Fruit fly (Drosophila melanogaster) whole organism, embryonic: Measurements from ENCODE around the gene CG4467.

ENCODE experiments used
- Antp ChIP-seq: fragments of 200-800 bp; sonication (Bioruptor generic); optimal IDR thresholded peaks from 3 replicates; lab custom pipeline; 2016; ENCODE audit warnings: missing biosample characterization, missing genetic modification characterization
- Bgb ChIP-seq: fragments of 200-800 bp; sonication (Bioruptor generic); IDR thresholded peaks from 2 replicates; pipeline ENCODE4 v1.3.6; 2022; ENCODE audit warnings: missing biosample characterization, missing genetic modification characterization; ENCODE audit not compliant: partially characterized antibody
- C15 ChIP-seq: fragments of 200-800 bp; sonication (Bioruptor generic); IDR thresholded peaks from 3 replicates; pipeline ENCODE4 v1.3.6; 2022; ENCODE audit warnings: missing biosample characterization, missing genetic modification characterization
- CG11085 ChIP-seq: fragments of 200-800 bp; sonication (Bioruptor generic); IDR thresholded peaks from 2 replicates; pipeline ENCODE4 v1.3.6; 2022; ENCODE audit warnings: missing biosample characterization, missing genetic modification characterization
- CG12236 ChIP-seq: fragments of 200-800 bp; sonication (Bioruptor generic); optimal IDR thresholded peaks from 2 replicates; lab custom pipeline; 2016; ENCODE audit warnings: missing biosample characterization, missing genetic modification characterization
- CG12769 ChIP-seq: fragments of 200-800 bp; sonication (Bioruptor generic); optimal IDR thresholded peaks from 2 replicates; lab custom pipeline; 2019; ENCODE audit warnings: missing biosample characterization, mild to moderate bottlenecking, missing genetic modification characterization, moderate library complexity
- CG13287 ChIP-seq: fragments of 200-800 bp; sonication (Bioruptor generic); IDR thresholded peaks from 2 replicates; pipeline ENCODE4 v1.3.6; 2022; ENCODE audit warnings: missing biosample characterization, missing genetic modification characterization; ENCODE audit not compliant: partially characterized antibody
- CG13296 ChIP-seq: fragments of 200-800 bp; sonication (Bioruptor generic); optimal IDR thresholded peaks from 3 replicates; lab custom pipeline; 2018; ENCODE audit warnings: missing biosample characterization, mild to moderate bottlenecking, missing genetic modification characterization
- CG13775 ChIP-seq: fragments of 200-800 bp; sonication (Bioruptor generic); optimal IDR thresholded peaks from 3 replicates; lab custom pipeline; 2017; ENCODE audit warnings: missing biosample characterization, mild to moderate bottlenecking, missing genetic modification characterization
- CG1647 ChIP-seq: fragments of 200-800 bp; sonication (Bioruptor generic); optimal IDR thresholded peaks from 3 replicates; lab custom pipeline; 2016; ENCODE audit warnings: missing biosample characterization, missing genetic modification characterization
- CG17359 ChIP-seq: fragments of 200-800 bp; sonication (Bioruptor generic); optimal IDR thresholded peaks from 3 replicates; lab custom pipeline; 2018; ENCODE audit warnings: missing biosample characterization, mild to moderate bottlenecking, missing genetic modification characterization, moderate library complexity
- CG17385 ChIP-seq: fragments of 200-800 bp; sonication (Bioruptor generic); optimal IDR thresholded peaks from 3 replicates; lab custom pipeline; 2018; ENCODE audit warnings: missing biosample characterization, mild to moderate bottlenecking, missing genetic modification characterization
- CG30431 ChIP-seq: fragments of 200-800 bp; sonication (Bioruptor generic); optimal IDR thresholded peaks from 2 replicates; lab custom pipeline; 2017; ENCODE audit warnings: missing biosample characterization, missing genetic modification characterization
- CG3163 ChIP-seq: fragments of 200-800 bp; sonication (Bioruptor generic); optimal IDR thresholded peaks from 3 replicates; lab custom pipeline; 2016; ENCODE audit warnings: missing biosample characterization, missing genetic modification characterization
- CG33213 ChIP-seq: fragments of 200-800 bp; sonication (Bioruptor generic); optimal IDR thresholded peaks from 3 replicates; lab custom pipeline; 2016; ENCODE audit warnings: missing biosample characterization, missing genetic modification characterization
- CG3407 ChIP-seq: fragments of 200-800 bp; sonication (Bioruptor generic); optimal IDR thresholded peaks from 2 replicates; lab custom pipeline; 2018; ENCODE audit warnings: missing biosample characterization, mild to moderate bottlenecking, missing genetic modification characterization
- CG34224 ChIP-seq: fragments of 200-800 bp; sonication (Bioruptor generic); IDR thresholded peaks from 3 replicates; pipeline ENCODE4 v1.3.6; 2022; ENCODE audit warnings: missing biosample characterization, missing genetic modification characterization; ENCODE audit not compliant: partially characterized antibody
- CG34376 ChIP-seq: fragments of 200-800 bp; sonication (Bioruptor generic); optimal IDR thresholded peaks from 2 replicates; lab custom pipeline; 2018; ENCODE audit warnings: missing biosample characterization, mild to moderate bottlenecking, missing genetic modification characterization
- CG4328 ChIP-seq: fragments of 200-800 bp; sonication (Bioruptor generic); optimal IDR thresholded peaks from 3 replicates; lab custom pipeline; 2017; ENCODE audit warnings: missing biosample characterization, missing genetic modification reagents, missing genetic modification characterization
- CG7786 ChIP-seq: fragments of 200-800 bp; sonication (Bioruptor generic); optimal IDR thresholded peaks from 2 replicates; lab custom pipeline; 2016; ENCODE audit warnings: missing biosample characterization, missing genetic modification characterization
- CG8089 ChIP-seq: fragments of 200-800 bp; sonication (Bioruptor generic); optimal IDR thresholded peaks from 3 replicates; lab custom pipeline; 2016; ENCODE audit warnings: missing biosample characterization, missing genetic modification characterization
- Fer2 ChIP-seq: fragments of 200-800 bp; sonication (Bioruptor generic); optimal IDR thresholded peaks from 2 replicates; lab custom pipeline; 2018; ENCODE audit warnings: missing biosample characterization, mild to moderate bottlenecking, missing genetic modification characterization, moderate library complexity
- Hr39 ChIP-seq: fragments of >200 bp; optimal IDR thresholded peaks from 2 replicates; lab custom pipeline; 2017
- NC2α ChIP-seq: fragments of 200-800 bp; sonication (Bioruptor generic); optimal IDR thresholded peaks from 2 replicates; lab custom pipeline; 2016; ENCODE audit warnings: missing biosample characterization, missing genetic modification characterization
- NC2β ChIP-seq: fragments of 200-800 bp; sonication (Bioruptor generic); optimal IDR thresholded peaks from 2 replicates; lab custom pipeline; 2016; ENCODE audit warnings: missing biosample characterization, missing genetic modification characterization
- Nf-YC ChIP-seq: fragments of 200-800 bp; optimal IDR thresholded peaks from 3 replicates; lab custom pipeline; 2019; ENCODE audit warnings: missing biosample characterization, mild to moderate bottlenecking, missing genetic modification characterization, moderate library complexity
- Rfx ChIP-seq: fragments of 200-800 bp; sonication (Bioruptor generic); IDR thresholded peaks from 2 replicates; pipeline ENCODE4 v1.3.6; 2022; ENCODE audit warnings: missing biosample characterization, missing genetic modification characterization
- Sox100B ChIP-seq: fragments of 200-800 bp; sonication (Bioruptor generic); optimal IDR thresholded peaks from 3 replicates; lab custom pipeline; 2018; ENCODE audit warnings: missing biosample characterization, mild to moderate bottlenecking, missing genetic modification characterization
- abd-A ChIP-seq: fragments of 200-800 bp; sonication (Bioruptor generic); optimal IDR thresholded peaks from 3 replicates; lab custom pipeline; 2019; ENCODE audit warnings: missing biosample characterization, mild to moderate bottlenecking, missing genetic modification characterization, moderate library complexity
- caup ChIP-seq: fragments of 200-800 bp; sonication (Bioruptor generic); optimal IDR thresholded peaks from 3 replicates; lab custom pipeline; 2017; ENCODE audit warnings: missing biosample characterization, mild to moderate bottlenecking, missing genetic modification characterization, moderate library complexity; ENCODE audit not compliant: severe bottlenecking
- crol ChIP-seq: fragments of 200-800 bp; sonication (Bioruptor generic); IDR thresholded peaks from 2 replicates; pipeline ENCODE4 v1.3.6; 2022; ENCODE audit warnings: missing biosample characterization, missing genetic modification characterization
- danr ChIP-seq: fragments of 200-800 bp; sonication (Bioruptor generic); IDR thresholded peaks from 2 replicates; pipeline ENCODE4 v1.3.6; 2022; ENCODE audit warnings: missing biosample characterization, missing genetic modification characterization
- ftz-f1 ChIP-seq: fragments of 200-800 bp; sonication (Bioruptor generic); optimal IDR thresholded peaks from 2 replicates; lab custom pipeline; 2016; ENCODE audit warnings: missing biosample characterization, missing genetic modification characterization
- gce ChIP-seq: fragments of 200-800 bp; sonication (Bioruptor generic); IDR thresholded peaks from 3 replicates; pipeline ENCODE4 v1.3.6; 2022; ENCODE audit warnings: missing biosample characterization, missing genetic modification characterization
- gem ChIP-seq: fragments of 200-800 bp; sonication (Bioruptor generic); optimal IDR thresholded peaks from 2 replicates; lab custom pipeline; 2019; ENCODE audit warnings: missing biosample characterization, mild to moderate bottlenecking, missing genetic modification characterization, moderate library complexity
- insv ChIP-seq, 2 experiments: fragments of 200-800 bp; sonication (Bioruptor generic); optimal IDR thresholded peaks; 3 replicates each; lab custom pipeline; 2016 to 2018; ENCODE audit warnings: missing biosample characterization in 2 of 2, missing genetic modification characterization in 2 of 2
- inv ChIP-seq: fragments of 200-800 bp; sonication (Bioruptor generic); IDR thresholded peaks from 2 replicates; pipeline ENCODE4 v1.3.6; 2022; ENCODE audit warnings: missing biosample characterization, missing genetic modification characterization; ENCODE audit not compliant: partially characterized antibody
- jing ChIP-seq: fragments of 200-800 bp; sonication (Bioruptor generic); optimal IDR thresholded peaks from 2 replicates; lab custom pipeline; 2018; ENCODE audit warnings: missing biosample characterization, mild to moderate bottlenecking, missing genetic modification characterization
- maf-S ChIP-seq: fragments of 200-800 bp; sonication (Bioruptor generic); optimal IDR thresholded peaks from 2 replicates; lab custom pipeline; 2016; ENCODE audit warnings: missing biosample characterization, missing genetic modification characterization
- nom ChIP-seq: fragments of 200-800 bp; sonication (Bioruptor generic); optimal IDR thresholded peaks from 2 replicates; lab custom pipeline; 2017; ENCODE audit warnings: missing biosample characterization, missing genetic modification characterization, mild to moderate bottlenecking, moderate library complexity, missing genetic modification reagents
- oc ChIP-seq: fragments of 200-800 bp; sonication (Bioruptor generic); optimal IDR thresholded peaks from 2 replicates; lab custom pipeline; 2018; ENCODE audit warnings: missing biosample characterization, mild to moderate bottlenecking, missing genetic modification characterization, moderate library complexity
- onecut ChIP-seq: fragments of 200-800 bp; sonication (Bioruptor generic); IDR thresholded peaks from 2 replicates; pipeline ENCODE4 v1.3.6; 2022; ENCODE audit warnings: missing biosample characterization, missing genetic modification characterization
- pnt ChIP-seq: fragments of 200-800 bp; sonication (Bioruptor generic); optimal IDR thresholded peaks from 3 replicates; lab custom pipeline; 2016; ENCODE audit warnings: missing biosample characterization, missing genetic modification characterization
- run ChIP-seq: fragments of 200-800 bp; sonication (Bioruptor generic); optimal IDR thresholded peaks from 3 replicates; lab custom pipeline; 2018; ENCODE audit warnings: missing biosample characterization, mild to moderate bottlenecking, missing genetic modification characterization
- sd ChIP-seq: fragments of 200-800 bp; sonication (Bioruptor generic); optimal IDR thresholded peaks from 3 replicates; lab custom pipeline; 2018; ENCODE audit warnings: missing biosample characterization, mild to moderate bottlenecking, missing genetic modification characterization, moderate library complexity
- sima ChIP-seq: fragments of 200-800 bp; sonication (Bioruptor generic); optimal IDR thresholded peaks from 2 replicates; lab custom pipeline; 2016; ENCODE audit warnings: missing biosample characterization, missing genetic modification characterization
- slbo ChIP-seq: fragments of 200-800 bp; sonication (Bioruptor generic); IDR thresholded peaks from 2 replicates; pipeline ENCODE4 v1.3.6; 2022; ENCODE audit warnings: missing biosample characterization, missing genetic modification characterization
- sqz ChIP-seq: fragments of 200-800 bp; sonication (Bioruptor generic); optimal IDR thresholded peaks from 3 replicates; lab custom pipeline; 2018; ENCODE audit warnings: missing biosample characterization, mild to moderate bottlenecking, missing genetic modification characterization
- toy ChIP-seq: fragments of 200-800 bp; sonication (Bioruptor generic); IDR thresholded peaks from 2 replicates; pipeline ENCODE4 v1.3.6; 2022; ENCODE audit warnings: missing biosample characterization, missing genetic modification characterization

CG4467 gene

dm6 chr3R:23226521-23227039, 22.1 kb downstream of the CG4467 start, which contains the start of gene cnc (continued):
- 0 out of 2 replicates have a peak, but pooled peaks have one; percentile 10 for TF ChIP-seq onecut (GFP tag; lab: Robert Waterston, UW)
- TF ChIP-seq CG13287 (GFP tag; lab: Robert Waterston, UW), result peak; percentile 55

- TF ChIP-seq CG17385 (GFP tag; lab: Kevin White, UChicago) (peak; percentile 14), Rfx (GFP tag; lab: Robert Waterston, UW) (peak; percentile 65), CG12769 (peak; percentile 72), slbo (GFP tag; lab: Robert Waterston, UW) (peak; percentile 32; the same call in 1 of the 2 replicates), Sox100B (GFP tag; lab: Kevin White, UChicago) (peak; percentile 35), CG12236 (no peak), CG17359 (peak; percentile 21), CG13775 (peak; percentile 24), danr (GFP tag; lab: Robert Waterston, UW) (0 out of 2 replicates have a peak, but pooled peaks have one; percentile 12), toy (GFP tag; lab: Robert Waterston, UW) (no peak), CG34376 (GFP tag; lab: Kevin White, UChicago) (peak; percentile 52), NC2α (GFP tag; lab: Kevin White, UChicago) (no peak), abd-A (tag; lab: Kevin White, UChicago) (no peak), gce (GFP tag; lab: Robert Waterston, UW) (no peak), NC2β (GFP tag; lab: Kevin White, UChicago) (peak; percentile 3), Nf-YC (tag; lab: Kevin White, UChicago) (peak; percentile 4), pnt (GFP tag; lab: Kevin White, UChicago) (no peak), insv (GFP tag; optimal IDR thresholded peaks at IDR 0.05; lab: Kevin White, UChicago) (peak in 1 of 2 experiments; percentile 18), CG33213 (peak; percentile 26), caup (GFP tag; lab: Kevin White, UChicago) (peak; percentile 63), CG7786 (GFP tag; lab: Kevin White, UChicago) (peak; percentile 38), Hr39 (lab: Kevin White, UChicago) (no peak), Antp (GFP tag; lab: Kevin White, UChicago) (peak; percentile 12), CG8089 (peak; percentile 22), nom (no peak), crol (GFP tag; lab: Robert Waterston, UW) (no peak), C15 (no peak), CG4328 (GFP tag; lab: Kevin White, UChicago) (peak; percentile 16), ftz-f1 (GFP tag; lab: Kevin White, UChicago) (no peak), inv (no peak), sima (GFP tag; lab: Kevin White, UChicago) (no peak), Fer2 (tag; lab: Kevin White, UChicago) (peak; percentile 42), maf-S (GFP tag; lab: Kevin White, UChicago) (peak; percentile 29), CG11085 (GFP tag; lab: Robert Waterston, UW) (no peak), sd (tag; lab: Kevin White, UChicago) (peak; percentile 9), CG3163 (GFP tag; lab: Kevin White, UChicago) (no peak), CG34224 (no peak), sqz (GFP tag; lab: Kevin White, UChicago) (no peak), Bgb (GFP tag; lab: Robert Waterston, UW) (no peak), oc (no peak), CG3407 (peak; percentile 11), CG30431 (no peak), CG1647 (GFP tag; lab: Kevin White, UChicago) (peak; percentile 53), gem (tag; lab: Kevin White, UChicago) (peak; percentile 36), run (tag; lab: Kevin White, UChicago) (no peak), CG13296 (GFP tag; lab: Kevin White, UChicago) (peak; percentile 57), jing (GFP tag; lab: Kevin White, UChicago) (no peak)
Observed at dm6 chr3R:23225266-23225665, 23.4 kb downstream of the CG4467 start.
